Fruit fly (Drosophila melanogaster) whole organism, embryonic: Measurements from ENCODE around the gene Dpp10.

Source experiments
- Atf3 ChIP-seq: fragments of 200-800 bp; sonication (Bioruptor generic); optimal IDR thresholded peaks from 3 replicates; lab custom pipeline; 2016; ENCODE audit warnings: missing biosample characterization, missing genetic modification characterization
- Bteb2 ChIP-seq: fragments of 200-800 bp; sonication (Bioruptor generic); optimal IDR thresholded peaks from 2 replicates; lab custom pipeline; 2016; ENCODE audit warnings: missing biosample characterization, missing genetic modification characterization
- CG11696 ChIP-seq: fragments of 200-800 bp; sonication (Bioruptor generic); IDR thresholded peaks from 2 replicates; pipeline ENCODE4 v1.3.6; 2022; ENCODE audit warnings: missing biosample characterization, missing genetic modification characterization
- CG11723 ChIP-seq: fragments of 200-800 bp; sonication (Bioruptor generic); optimal IDR thresholded peaks from 2 replicates; lab custom pipeline; 2017; ENCODE audit warnings: missing biosample characterization, mild to moderate bottlenecking, missing genetic modification characterization
- CG12155 ChIP-seq: fragments of 200-800 bp; sonication (Bioruptor generic); optimal IDR thresholded peaks from 3 replicates; lab custom pipeline; 2016; ENCODE audit warnings: missing biosample characterization, missing genetic modification characterization
- CG13424 ChIP-seq: fragments of 200-800 bp; sonication (Bioruptor generic); optimal IDR thresholded peaks from 2 replicates; lab custom pipeline; 2019; ENCODE audit warnings: missing biosample characterization, mild to moderate bottlenecking, missing genetic modification characterization, moderate library complexity
- CG13624 ChIP-seq: fragments of 200-800 bp; sonication (Bioruptor generic); optimal IDR thresholded peaks from 2 replicates; lab custom pipeline; 2016; ENCODE audit warnings: missing biosample characterization, missing genetic modification characterization
- CG16779 ChIP-seq: fragments of 200-800 bp; sonication (Bioruptor generic); IDR thresholded peaks from 2 replicates; pipeline ENCODE4 v1.3.6; 2022; ENCODE audit warnings: missing biosample characterization, missing genetic modification characterization
- CG1832 ChIP-seq: fragments of 200-800 bp; sonication (Bioruptor generic); optimal IDR thresholded peaks from 2 replicates; lab custom pipeline; 2017; ENCODE audit warnings: missing biosample characterization, mild to moderate bottlenecking, missing genetic modification characterization, inconsistent platforms
- CG2678 ChIP-seq: fragments of 200-800 bp; sonication (Bioruptor generic); optimal IDR thresholded peaks from 3 replicates; lab custom pipeline; 2019; ENCODE audit warnings: missing biosample characterization, mild to moderate bottlenecking, missing genetic modification characterization, moderate library complexity
- CG33213 ChIP-seq: fragments of 200-800 bp; sonication (Bioruptor generic); optimal IDR thresholded peaks from 3 replicates; lab custom pipeline; 2016; ENCODE audit warnings: missing biosample characterization, missing genetic modification characterization
- CG3838 ChIP-seq: fragments of 200-800 bp; sonication (Bioruptor generic); optimal IDR thresholded peaks from 3 replicates; lab custom pipeline; 2016; ENCODE audit warnings: missing biosample characterization, missing genetic modification characterization
- CG3847 ChIP-seq: fragments of 200-800 bp; sonication (Bioruptor generic); IDR thresholded peaks from 2 replicates; pipeline ENCODE4 v1.3.6; 2022; ENCODE audit warnings: missing biosample characterization, missing genetic modification characterization
- CG4424 ChIP-seq: fragments of 200-800 bp; sonication (Bioruptor generic); optimal IDR thresholded peaks from 3 replicates; lab custom pipeline; 2016; ENCODE audit warnings: missing biosample characterization, missing genetic modification characterization
- CG6854 ChIP-seq: fragments of 200-800 bp; sonication (Bioruptor generic); optimal IDR thresholded peaks from 3 replicates; lab custom pipeline; 2017; ENCODE audit warnings: missing biosample characterization, mild to moderate bottlenecking, missing genetic modification characterization
- CG9817 ChIP-seq: fragments of 200-800 bp; sonication (Bioruptor generic); optimal IDR thresholded peaks from 2 replicates; lab custom pipeline; 2018; ENCODE audit warnings: missing biosample characterization, mild to moderate bottlenecking, missing genetic modification characterization, moderate library complexity
- D ChIP-seq, 2 experiments: fragments of 200-800 bp in 1 of 2; fragments of >200 bp in 1 of 2; sonication (Bioruptor generic) in 1 of 2; optimal IDR thresholded peaks; 2 replicates in 1 of 2; 3 replicates in 1 of 2; lab custom pipeline; 2017; ENCODE audit warnings: mild to moderate bottlenecking in 1 of 2, missing biosample characterization in 1 of 2, missing genetic modification characterization in 1 of 2, missing genetic modification reagents in 1 of 2
- Dad ChIP-seq: fragments of 200-800 bp; sonication (Bioruptor generic); optimal IDR thresholded peaks from 3 replicates; lab custom pipeline; 2016; ENCODE audit warnings: missing biosample characterization, missing genetic modification characterization
- Deaf1 ChIP-seq: fragments of 200-800 bp; optimal IDR thresholded peaks from 3 replicates; lab custom pipeline; 2019; ENCODE audit warnings: missing biosample characterization, mild to moderate bottlenecking, missing genetic modification characterization, moderate library complexity
- Dip3 ChIP-seq: fragments of 200-800 bp; sonication (Bioruptor generic); optimal IDR thresholded peaks from 3 replicates; lab custom pipeline; 2016; ENCODE audit warnings: missing biosample characterization, missing genetic modification characterization
- Dll ChIP-seq: fragments of 200-800 bp; sonication (Bioruptor generic); IDR thresholded peaks from 4 replicates; pipeline ENCODE4 v1.3.6; 2022; ENCODE audit warnings: missing biosample characterization, missing genetic modification characterization; ENCODE audit not compliant: partially characterized antibody
- Ets65A ChIP-seq: fragments of 200-800 bp; sonication (Bioruptor generic); peaks from one replicate; lab custom pipeline; 2016; ENCODE audit warnings: missing biosample characterization, missing genetic modification characterization
- Ets97D ChIP-seq: fragments of 200-800 bp; sonication (Bioruptor generic); optimal IDR thresholded peaks from 3 replicates; lab custom pipeline; 2016; ENCODE audit warnings: missing biosample characterization, missing genetic modification characterization
- Hmr ChIP-seq: fragments of 200-800 bp; sonication (Bioruptor generic); optimal IDR thresholded peaks from 3 replicates; lab custom pipeline; 2017; ENCODE audit warnings: mild to moderate bottlenecking, missing biosample characterization, missing genetic modification reagents, missing genetic modification characterization
- Hr78 ChIP-seq, 2 experiments: fragments of 200-800 bp in 1 of 2; fragments of >200 bp in 1 of 2; sonication (Bioruptor generic) in 1 of 2; optimal IDR thresholded peaks; 2 replicates each; lab custom pipeline; 2017 to 2019; ENCODE audit warnings: missing biosample characterization in 2 of 2, missing genetic modification characterization in 2 of 2, mild to moderate bottlenecking in 1 of 2, moderate library complexity in 1 of 2
- Hsf ChIP-seq: fragments of 200-800 bp; sonication (Bioruptor generic); optimal IDR thresholded peaks from 3 replicates; lab custom pipeline; 2016; ENCODE audit warnings: missing biosample characterization, missing genetic modification characterization
- Lhr ChIP-seq: fragments of 200-800 bp; sonication (Bioruptor generic); optimal IDR thresholded peaks from 3 replicates; lab custom pipeline; 2017; ENCODE audit warnings: mild to moderate bottlenecking, missing biosample characterization, missing genetic modification reagents, missing genetic modification characterization
- Lpt ChIP-seq: fragments of >200 bp; optimal IDR thresholded peaks from 2 replicates; lab custom pipeline; 2018; ENCODE audit warnings: missing biosample characterization, missing genetic modification characterization
- Mrtf ChIP-seq: fragments of 200-800 bp; sonication (Bioruptor generic); IDR thresholded peaks from 3 replicates; pipeline ENCODE4 v1.3.6; 2022; ENCODE audit warnings: missing biosample characterization, missing genetic modification characterization
- Rfx ChIP-seq: fragments of 200-800 bp; sonication (Bioruptor generic); IDR thresholded peaks from 2 replicates; pipeline ENCODE4 v1.3.6; 2022; ENCODE audit warnings: missing biosample characterization, missing genetic modification characterization
- bbx ChIP-seq: fragments of 200-800 bp; sonication (Bioruptor generic); IDR thresholded peaks from 2 replicates; pipeline ENCODE4 v1.3.6; 2022; ENCODE audit warnings: missing biosample characterization, missing genetic modification characterization; ENCODE audit not compliant: partially characterized antibody
- corto ChIP-seq: fragments of 200-800 bp; sonication (Bioruptor generic); optimal IDR thresholded peaks from 2 replicates; lab custom pipeline; 2016; ENCODE audit warnings: missing biosample characterization, mild to moderate bottlenecking, missing genetic modification characterization, moderate library complexity
- dpn ChIP-seq, 2 experiments: fragments of 200-800 bp; sonication (Bioruptor generic); optimal IDR thresholded peaks; 3 replicates each; lab custom pipeline; 2016; ENCODE audit warnings: missing biosample characterization in 2 of 2, missing genetic modification characterization in 2 of 2
- en ChIP-seq: fragments of 200-800 bp; sonication (Bioruptor generic); optimal IDR thresholded peaks from 2 replicates; lab custom pipeline; 2016; ENCODE audit warnings: missing biosample characterization, missing genetic modification characterization
- fd64A ChIP-seq: fragments of 200-800 bp; sonication (Bioruptor generic); optimal IDR thresholded peaks from 3 replicates; lab custom pipeline; 2018; ENCODE audit warnings: missing biosample characterization, mild to moderate bottlenecking, missing genetic modification characterization
- gcm2 ChIP-seq: fragments of 200-800 bp; sonication (Bioruptor generic); optimal IDR thresholded peaks from 2 replicates; lab custom pipeline; 2016; ENCODE audit warnings: missing biosample characterization, missing genetic modification characterization
- gfzf ChIP-seq: fragments of 200-800 bp; sonication (Bioruptor generic); optimal IDR thresholded peaks from 2 replicates; lab custom pipeline; 2016; ENCODE audit warnings: missing biosample characterization, mild to moderate bottlenecking, missing genetic modification characterization, moderate library complexity
- gro ChIP-seq: fragments of 200-800 bp; sonication (Bioruptor generic); optimal IDR thresholded peaks from 2 replicates; lab custom pipeline; 2016; ENCODE audit warnings: missing biosample characterization, missing genetic modification characterization
- ind ChIP-seq: fragments of 200-800 bp; sonication (Bioruptor generic); optimal IDR thresholded peaks from 3 replicates; lab custom pipeline; 2016; ENCODE audit warnings: missing biosample characterization, missing genetic modification characterization
- insv ChIP-seq, 2 experiments: fragments of 200-800 bp; sonication (Bioruptor generic); optimal IDR thresholded peaks; 3 replicates each; lab custom pipeline; 2016 to 2018; ENCODE audit warnings: missing biosample characterization in 2 of 2, missing genetic modification characterization in 2 of 2
- kah ChIP-seq: fragments of 200-800 bp; sonication (Bioruptor generic); optimal IDR thresholded peaks from 2 replicates; lab custom pipeline; 2018; ENCODE audit warnings: missing biosample characterization, mild to moderate bottlenecking, missing genetic modification characterization
- phol ChIP-seq: fragments of 200-800 bp; sonication (Bioruptor generic); optimal IDR thresholded peaks from 3 replicates; lab custom pipeline; 2018; ENCODE audit warnings: missing biosample characterization, mild to moderate bottlenecking, missing genetic modification characterization, moderate library complexity
- ro ChIP-seq: fragments of 200-800 bp; sonication (Bioruptor generic); IDR thresholded peaks from 2 replicates; pipeline ENCODE4 v1.3.6; 2022; ENCODE audit warnings: missing biosample characterization, missing genetic modification characterization
- sob ChIP-seq: fragments of 200-800 bp; sonication (Bioruptor generic); IDR thresholded peaks from 2 replicates; pipeline ENCODE4 v1.3.6; 2022; ENCODE audit warnings: missing biosample characterization, missing genetic modification characterization
- unc-4 ChIP-seq: fragments of 200-800 bp; sonication (Bioruptor generic); IDR thresholded peaks from 2 replicates; pipeline ENCODE4 v1.3.6; 2022; ENCODE audit warnings: missing biosample characterization, missing genetic modification characterization; ENCODE audit not compliant: partially characterized antibody
- vvl ChIP-seq: fragments of 200-800 bp; sonication (Bioruptor generic); IDR thresholded peaks from 2 replicates; pipeline ENCODE4 v1.3.6; 2022; ENCODE audit warnings: missing biosample characterization, missing genetic modification characterization
- wor ChIP-seq: fragments of 200-800 bp; sonication (Bioruptor generic); IDR thresholded peaks from 2 replicates; pipeline ENCODE4 v1.3.6; 2022; ENCODE audit warnings: missing biosample characterization, missing genetic modification characterization
- zen2 ChIP-seq: fragments of 200-800 bp; sonication (Bioruptor generic); IDR thresholded peaks from 3 replicates; pipeline ENCODE4 v1.3.6; 2022; ENCODE audit warnings: missing biosample characterization, missing genetic modification characterization; ENCODE audit not compliant: partially characterized antibody
- zfh1 ChIP-seq: fragments of 200-800 bp; sonication (Bioruptor generic); IDR thresholded peaks from 3 replicates; pipeline ENCODE4 v1.3.6; 2022; ENCODE audit warnings: missing biosample characterization, missing genetic modification characterization
- zfh2 ChIP-seq: fragments of 200-800 bp; sonication (Bioruptor generic); optimal IDR thresholded peaks from 2 replicates; lab custom pipeline; 2016; ENCODE audit warnings: missing biosample characterization, missing genetic modification characterization

The Dpp10 gene

DNA sequence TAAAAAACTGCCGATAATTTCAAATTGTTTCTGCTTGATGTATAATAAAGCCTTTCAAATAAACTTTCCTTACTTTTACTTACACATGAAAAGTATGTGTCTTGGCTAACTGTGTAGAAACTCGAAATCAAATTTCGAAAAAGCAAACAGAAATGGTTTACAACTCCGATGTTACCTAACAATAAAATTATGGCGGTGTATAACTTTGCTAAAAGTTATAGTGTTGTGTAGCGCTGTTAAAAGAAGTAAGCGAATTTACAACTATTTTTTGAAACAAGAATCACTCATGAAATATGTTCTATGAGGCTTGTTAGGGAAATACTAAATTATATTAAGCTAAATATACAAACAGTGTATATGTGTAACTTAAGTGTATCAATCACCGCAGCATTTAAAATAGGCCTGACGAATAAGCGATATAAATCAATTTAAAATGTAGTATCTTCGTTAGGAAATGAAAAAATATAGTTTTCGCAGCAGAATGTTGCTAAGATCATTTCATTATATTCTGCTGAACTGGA is 21.8 kb upstream of the Dpp10 start, which contains the start of gene CG34345 (continued):
- TF ChIP-seq wor (no peak), CG3838 (GFP tag; lab: Kevin White, UChicago) (no peak), unc-4 (GFP tag; lab: Robert Waterston, UW) (peak; percentile 61), Lpt (GFP tag; lab: Kevin White, UChicago) (no peak), zfh1 (GFP tag; lab: Robert Waterston, UW) (peak; percentile 35; the same call in 1 of the 3 replicates), Mrtf (GFP tag; lab: Robert Waterston, UW) (no peak), CG33213 (peak; percentile 40), Bteb2 (GFP tag; lab: Kevin White, UChicago) (peak; percentile 13), ind (no peak), CG6854 (GFP tag; lab: Kevin White, UChicago) (no peak), Dip3 (GFP tag; lab: Kevin White, UChicago) (no peak), CG13424 (tag; lab: Kevin White, UChicago) (no peak), CG2678 (tag; lab: Kevin White, UChicago) (no peak), Dad (GFP tag; lab: Kevin White, UChicago) (no peak), zfh2 (peak; percentile 26), phol (tag; lab: Kevin White, UChicago) (peak; percentile 46), insv (GFP tag; optimal IDR thresholded peaks at IDR 0.05; lab: Kevin White, UChicago) (peak in 1 of 2 experiments; percentile 8), Lhr (GFP tag; lab: Kevin White, UChicago) (peak; percentile 78), Ets97D (GFP tag; lab: Kevin White, UChicago) (peak; percentile 86), ro (GFP tag; lab: Robert Waterston, UW) (no peak), bbx (peak; percentile 78), CG16779 (GFP tag; lab: Robert Waterston, UW) (no peak), sob (peak; percentile 41; the same call in 1 of the 2 replicates), gfzf (GFP tag; lab: Kevin White, UChicago) (peak; percentile 47), Dll (GFP tag; lab: Robert Waterston, UW) (peak; percentile 59; the same call in 3 of the 4 replicates), CG3847 (peak; percentile 45), CG11696 (GFP tag; lab: Robert Waterston, UW) (no peak), D (optimal IDR thresholded peaks at IDR 0.05; lab: Kevin White, UChicago) (no peak), D (GFP tag; optimal IDR thresholded peaks at IDR 0.05; lab: Kevin White, UChicago) (no peak), Hsf (GFP tag; lab: Kevin White, UChicago) (peak; percentile 25), Deaf1 (tag; lab: Kevin White, UChicago) (no peak), en (no peak), kah (no peak), CG9817 (tag; lab: Kevin White, UChicago) (peak; percentile 4), CG1832 (no peak), zen2 (GFP tag; lab: Robert Waterston, UW) (peak; percentile 80), Hr78 (GFP tag; optimal IDR thresholded peaks at IDR 0.05; lab: Kevin White, UChicago) (no peak), vvl (GFP tag; lab: Robert Waterston, UW) (peak; percentile 22; the same call in 1 of the 2 replicates), CG11723 (GFP tag; lab: Kevin White, UChicago) (no peak), dpn (GFP tag; optimal IDR thresholded peaks at IDR 0.05; lab: Kevin White, UChicago) (peak; percentile 8 to 48), gro (no peak), CG12155 (GFP tag; lab: Kevin White, UChicago) (peak; percentile 4), CG13624 (GFP tag; lab: Kevin White, UChicago) (peak; percentile 40), gcm2 (GFP tag; lab: Kevin White, UChicago) (no peak), fd64A (GFP tag; lab: Kevin White, UChicago) (no peak), Atf3 (GFP tag; lab: Kevin White, UChicago) (no peak), corto (GFP tag; lab: Kevin White, UChicago) (no peak), Ets65A (GFP tag; lab: Kevin White, UChicago) (peak; percentile 77), Rfx (GFP tag; lab: Robert Waterston, UW) (peak; percentile 52), Hmr (GFP tag; lab: Kevin White, UChicago) (peak; percentile 51), CG4424 (peak; percentile 6)
